Fruit fly (Drosophila melanogaster) S2 (cell line): Measurements from ENCODE around the gene CG4822.

Experiments
- CG8478 ChIP-seq: fragments of >200 bp; optimal IDR thresholded peaks from 2 replicates; lab custom pipeline; 2018
- CTCF ChIP-seq, 2 experiments: fragments of >200 bp; optimal IDR thresholded peaks; 2 replicates each; lab custom pipeline; 2018

dm6 chr2L:162208-162607, 40.7 kb upstream of the CG4822 start:
- TF ChIP-seq CTCF (optimal IDR thresholded peaks at IDR 0.05; lab: Kevin White, UChicago) (no peak), CG8478 (lab: Kevin White, UChicago) (no peak)
